Fruit fly (Drosophila melanogaster): ENCODE data around the gene CG12155.
A peak's percentile ranks its signal among the peaks of the same experiment; 100 is the strongest.

DNA sequence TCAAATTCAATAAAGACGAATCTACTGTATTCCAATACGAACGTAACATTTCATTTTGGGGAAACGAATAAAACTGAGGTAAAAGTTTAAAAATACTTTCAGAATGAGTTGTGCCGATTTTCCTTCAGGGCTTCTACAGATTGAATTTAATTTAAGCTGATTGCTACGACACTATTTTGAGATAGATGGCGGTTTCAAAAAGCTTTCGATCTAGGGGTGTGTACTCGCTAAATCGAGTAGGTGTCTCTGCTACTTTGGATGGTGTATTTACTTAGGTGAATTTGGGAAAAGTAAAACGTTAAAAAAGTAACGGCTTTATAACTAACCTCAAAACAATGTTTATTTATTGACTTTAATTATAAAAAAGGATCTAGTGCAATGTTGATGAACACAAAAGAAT, 49.7 kb upstream of the CG12155 start:
- peak; percentile 49 for TF ChIP-seq E2f2 (GFP tag; IDR thresholded peaks at IDR 0.05)
- TF ChIP-seq Hmr (GFP tag; optimal IDR thresholded peaks at IDR 0.05), result no peak

Measured in whole organism, embryonic.